Fruit fly (Drosophila melanogaster) whole organism, adult: ENCODE data around the gene CG8301.

Experiments
- CG11617 ChIP-seq: fragments of 200-800 bp; sonication (Bioruptor generic); optimal IDR thresholded peaks from 2 replicates; lab custom pipeline; 2017; ENCODE audit warnings: mild to moderate bottlenecking, missing biosample characterization, missing genetic modification reagents, missing genetic modification characterization
- CG12768 ChIP-seq: fragments of 200-800 bp; sonication (Bioruptor generic); optimal IDR thresholded peaks from 2 replicates; lab custom pipeline; 2017; ENCODE audit warnings: missing biosample characterization, missing genetic modification characterization, mild to moderate bottlenecking, moderate library complexity, missing genetic modification reagents
- CG14711 ChIP-seq: fragments of 200-800 bp; sonication (Bioruptor generic); optimal IDR thresholded peaks from 2 replicates; lab custom pipeline; 2018; ENCODE audit warnings: missing biosample characterization, mild to moderate bottlenecking, missing genetic modification characterization, moderate library complexity
- CG1620 ChIP-seq: fragments of 200-800 bp; sonication (Bioruptor generic); optimal IDR thresholded peaks from 2 replicates; lab custom pipeline; 2016; ENCODE audit warnings: missing biosample characterization, missing genetic modification characterization
- CG33017 ChIP-seq: fragments of 200-800 bp; sonication (Bioruptor generic); optimal IDR thresholded peaks from 2 replicates; lab custom pipeline; 2018; ENCODE audit warnings: missing biosample characterization, mild to moderate bottlenecking, missing genetic modification characterization, moderate library complexity
- CG5204 ChIP-seq: fragments of 200-800 bp; sonication (Bioruptor generic); optimal IDR thresholded peaks from 2 replicates; lab custom pipeline; 2016; ENCODE audit warnings: missing biosample characterization, missing genetic modification characterization
- CG7045 ChIP-seq: fragments of 200-800 bp; sonication (Bioruptor generic); optimal IDR thresholded peaks from 2 replicates; lab custom pipeline; 2017; ENCODE audit warnings: missing biosample characterization, mild to moderate bottlenecking, missing genetic modification characterization
- CG7101 ChIP-seq: fragments of 200-800 bp; sonication (Bioruptor generic); optimal IDR thresholded peaks from 2 replicates; lab custom pipeline; 2018; ENCODE audit warnings: missing biosample characterization, mild to moderate bottlenecking, missing genetic modification characterization, moderate library complexity
- Clk ChIP-seq: fragments of 200-800 bp; sonication (Bioruptor generic); optimal IDR thresholded peaks from 2 replicates; lab custom pipeline; 2017; ENCODE audit warnings: missing biosample characterization, missing genetic modification characterization
- Crg-1 ChIP-seq: fragments of 200-800 bp; sonication (Bioruptor generic); optimal IDR thresholded peaks from 2 replicates; lab custom pipeline; 2016; ENCODE audit warnings: missing biosample characterization, missing genetic modification characterization
- Hr96 ChIP-seq: fragments of 200-800 bp; sonication (Bioruptor generic); optimal IDR thresholded peaks from 2 replicates; lab custom pipeline; 2016; ENCODE audit warnings: missing biosample characterization, missing genetic modification characterization
- Mnt ChIP-seq: fragments of 200-800 bp; sonication (Bioruptor generic); optimal IDR thresholded peaks from 2 replicates; lab custom pipeline; 2016; ENCODE audit warnings: missing biosample characterization, mild to moderate bottlenecking, missing genetic modification characterization
- bab1 ChIP-seq: fragments of 200-800 bp; sonication (Bioruptor generic); optimal IDR thresholded peaks from 3 replicates; lab custom pipeline; 2019; ENCODE audit warnings: missing biosample characterization, mild to moderate bottlenecking, missing genetic modification characterization, moderate library complexity
- cic ChIP-seq: fragments of 200-800 bp; sonication (Bioruptor generic); optimal IDR thresholded peaks from 2 replicates; lab custom pipeline; 2017; ENCODE audit warnings: missing biosample characterization, mild to moderate bottlenecking, missing genetic modification characterization, moderate library complexity
- cnc ChIP-seq, 2 experiments: fragments of >200 bp; optimal IDR thresholded peaks; 2 replicates each; lab custom pipeline; 2017
- kay ChIP-seq: fragments of 200-800 bp; sonication (Bioruptor generic); peaks from one replicate; lab custom pipeline; 2016; ENCODE audit warnings: missing biosample characterization, missing genetic modification characterization, borderline replicate concordance
- ovo ChIP-seq: fragments of 200-800 bp; sonication (Bioruptor generic); optimal IDR thresholded peaks from 2 replicates; lab custom pipeline; 2016; ENCODE audit warnings: missing biosample characterization, missing genetic modification characterization
- pad ChIP-seq: fragments of 200-800 bp; sonication (Bioruptor generic); optimal IDR thresholded peaks from 3 replicates; lab custom pipeline; 2017; ENCODE audit warnings: missing biosample characterization, missing genetic modification characterization, mild to moderate bottlenecking, moderate library complexity, missing genetic modification reagents
- tj ChIP-seq: fragments of 200-800 bp; sonication (Bioruptor generic); optimal IDR thresholded peaks from 3 replicates; lab custom pipeline; 2017; ENCODE audit warnings: missing biosample characterization, mild to moderate bottlenecking, missing genetic modification characterization, moderate library complexity
- toe ChIP-seq: fragments of 200-800 bp; sonication (Bioruptor generic); optimal IDR thresholded peaks from 2 replicates; lab custom pipeline; 2016; ENCODE audit warnings: missing biosample characterization, missing genetic modification characterization

The CG8301 gene

DNA sequence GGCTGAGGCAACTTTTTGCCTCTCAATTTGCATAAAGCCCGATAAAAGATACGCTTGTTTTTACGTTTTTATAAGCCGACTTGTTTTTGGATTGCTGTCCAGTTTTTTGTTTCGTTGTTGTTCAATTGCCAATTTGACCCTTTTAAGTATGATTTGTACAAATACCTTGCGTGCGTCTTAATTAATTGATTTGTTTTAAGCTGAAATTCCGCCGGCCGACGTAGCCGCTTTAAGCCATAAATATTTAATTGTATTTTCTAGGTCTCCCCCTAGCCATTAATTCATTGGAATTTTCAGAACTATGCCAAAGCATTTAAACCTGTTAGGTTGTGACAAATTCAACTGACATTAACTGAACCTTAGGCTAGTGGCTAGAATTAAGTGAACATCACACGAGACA, 15.5 kb downstream of the CG8301 start:
- TF ChIP-seq cic (GFP tag; lab: Kevin White, UChicago) (no peak), Clk (GFP tag; lab: Kevin White, UChicago) (no peak), CG12768 (no peak)

dm6 chr3R:9598099-9598498, 17.0 kb downstream of the CG8301 start:
- no peak for TF ChIP-seq CG7101 (tag; lab: Kevin White, UChicago)
- TF ChIP-seq Hr96 (GFP tag; lab: Kevin White, UChicago) = no peak
- TF ChIP-seq cnc (optimal IDR thresholded peaks at IDR 0.05; lab: Kevin White, UChicago) = no peak
- no peak for TF ChIP-seq CG14711
- no peak for TF ChIP-seq kay (GFP tag; lab: Kevin White, UChicago)
- no peak for TF ChIP-seq CG1620 (GFP tag; lab: Kevin White, UChicago)

DNA sequence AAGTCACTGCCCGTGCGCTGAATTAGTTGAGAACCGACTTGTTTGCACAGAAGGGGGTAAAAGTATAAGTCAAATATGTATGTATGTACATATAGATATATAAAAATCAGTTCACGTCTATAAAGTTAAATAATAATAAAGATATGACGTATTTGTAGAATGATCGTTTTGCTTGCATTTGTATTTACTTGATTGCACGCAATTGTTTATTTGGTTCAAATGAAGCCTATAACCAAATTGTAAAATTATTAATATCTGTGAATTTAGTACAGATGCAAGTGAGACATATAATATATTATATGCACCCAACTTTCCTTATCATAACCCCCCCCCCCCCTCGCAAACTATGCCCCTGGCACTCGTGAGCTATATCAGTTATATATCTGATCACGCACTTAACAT, 19.5 kb downstream of the CG8301 start:
- TF ChIP-seq pad (GFP tag; lab: Kevin White, UChicago) (peak; percentile 56), kay (GFP tag; lab: Kevin White, UChicago) (peak; percentile 81), CG1620 (GFP tag; lab: Kevin White, UChicago) (peak; percentile 6), Crg-1 (peak; percentile 60), Hr96 (GFP tag; lab: Kevin White, UChicago) (no peak), CG12768 (peak; percentile 83), toe (GFP tag; lab: Kevin White, UChicago) (peak; percentile 49), Clk (GFP tag; lab: Kevin White, UChicago) (peak; percentile 58), CG33017 (peak; percentile 82), cic (GFP tag; lab: Kevin White, UChicago) (peak; percentile 90), ovo (GFP tag; lab: Kevin White, UChicago) (peak; percentile 54), CG14711 (peak; percentile 44), CG5204 (GFP tag; lab: Kevin White, UChicago) (no peak), cnc (optimal IDR thresholded peaks at IDR 0.05; lab: Kevin White, UChicago) (no peak), tj (GFP tag; lab: Kevin White, UChicago) (peak; percentile 40), Mnt (GFP tag; lab: Kevin White, UChicago) (peak; percentile 44), bab1 (peak; percentile 37), CG11617 (GFP tag; lab: Kevin White, UChicago) (peak; percentile 82), CG7045 (GFP tag; lab: Kevin White, UChicago) (peak; percentile 90), CG7101 (tag; lab: Kevin White, UChicago) (peak; percentile 77)

DNA sequence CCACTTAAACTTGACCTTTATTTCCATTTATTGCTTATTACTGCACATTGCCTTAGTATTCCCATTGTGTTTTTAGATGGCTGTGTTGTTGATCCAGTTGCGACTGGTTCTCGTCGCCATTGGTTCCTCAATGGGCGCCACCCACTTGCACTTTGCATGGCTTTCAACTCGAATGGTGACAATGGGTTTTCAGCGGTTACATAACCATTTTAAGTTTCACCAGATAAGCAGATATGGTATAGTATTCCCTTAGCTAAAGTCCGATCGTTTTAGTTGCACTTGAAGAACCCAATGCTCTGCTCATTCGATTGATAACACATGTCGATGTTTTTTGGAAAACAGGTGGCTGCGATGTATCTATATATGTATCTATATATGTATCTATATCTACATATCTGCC, 20.8 kb downstream of the CG8301 start:
- TF ChIP-seq ovo (GFP tag; lab: Kevin White, UChicago) (peak; percentile 15), tj (GFP tag; lab: Kevin White, UChicago) (peak; percentile 33), pad (GFP tag; lab: Kevin White, UChicago) (no peak), CG12768 (peak; percentile 10), kay (GFP tag; lab: Kevin White, UChicago) (peak; percentile 12), CG11617 (GFP tag; lab: Kevin White, UChicago) (no peak), cic (GFP tag; lab: Kevin White, UChicago) (peak; percentile 36), CG14711 (no peak)

- no peak for TF ChIP-seq CG1620 (GFP tag; lab: Kevin White, UChicago)
- TF ChIP-seq CG33017 = no peak
- TF ChIP-seq CG7101 (tag; lab: Kevin White, UChicago) = no peak
- TF ChIP-seq Clk (GFP tag; lab: Kevin White, UChicago) = no peak
- no peak for TF ChIP-seq CG11617 (GFP tag; lab: Kevin White, UChicago)
- TF ChIP-seq cnc (optimal IDR thresholded peaks at IDR 0.05; lab: Kevin White, UChicago) = no peak
- TF ChIP-seq tj (GFP tag; lab: Kevin White, UChicago) = no peak
- TF ChIP-seq cic (GFP tag; lab: Kevin White, UChicago) = no peak
- no peak for TF ChIP-seq bab1
- no peak for TF ChIP-seq pad (GFP tag; lab: Kevin White, UChicago)
- TF ChIP-seq ovo (GFP tag; lab: Kevin White, UChicago) = no peak
- TF ChIP-seq CG5204 (GFP tag; lab: Kevin White, UChicago) = no peak
- no peak for TF ChIP-seq Hr96 (GFP tag; lab: Kevin White, UChicago)
- TF ChIP-seq CG7045 (GFP tag; lab: Kevin White, UChicago) = no peak
- TF ChIP-seq CG12768 = no peak
- no peak for TF ChIP-seq CG14711
- no peak for TF ChIP-seq toe (GFP tag; lab: Kevin White, UChicago)
- no peak for TF ChIP-seq kay (GFP tag; lab: Kevin White, UChicago)
- no peak for TF ChIP-seq Crg-1
Observed at dm6 chr3R:9603022-9603942, 22.2 kb downstream of the CG8301 start.

DNA sequence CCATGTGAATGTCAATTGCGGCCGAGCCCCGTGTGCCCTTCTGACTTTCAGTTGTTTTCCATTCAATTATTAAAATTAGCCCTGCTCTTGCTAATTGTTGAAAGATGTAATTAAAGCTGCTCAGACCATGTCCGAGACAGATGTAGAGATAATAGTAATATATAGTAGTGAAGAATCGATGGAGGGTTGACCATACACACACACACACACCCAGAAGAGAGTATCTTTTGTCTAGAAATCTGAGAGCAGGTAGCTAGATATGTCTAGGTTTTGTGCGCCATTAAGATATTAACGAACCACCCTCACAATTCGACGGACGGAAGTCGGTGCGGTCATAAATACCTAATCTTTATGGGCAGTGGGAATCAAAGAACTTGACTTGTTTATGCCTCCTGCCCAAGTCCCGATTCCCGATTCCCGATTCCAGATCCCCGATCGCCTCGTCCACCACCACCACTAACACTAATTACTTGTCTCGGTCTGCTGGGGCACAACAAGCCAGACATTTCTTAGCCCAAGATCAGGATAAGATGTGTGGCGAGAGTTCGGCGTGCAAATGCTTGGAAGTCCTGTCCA, 23.4 kb downstream of the CG8301 start:
- no peak for TF ChIP-seq CG11617 (GFP tag; lab: Kevin White, UChicago)
- TF ChIP-seq pad (GFP tag; lab: Kevin White, UChicago) = no peak
- no peak for TF ChIP-seq CG14711
- no peak for TF ChIP-seq tj (GFP tag; lab: Kevin White, UChicago)
- no peak for TF ChIP-seq bab1
- TF ChIP-seq CG33017 = no peak
- TF ChIP-seq CG5204 (GFP tag; lab: Kevin White, UChicago) = no peak
- no peak for TF ChIP-seq toe (GFP tag; lab: Kevin White, UChicago)
- TF ChIP-seq kay (GFP tag; lab: Kevin White, UChicago) = no peak
- no peak for TF ChIP-seq CG1620 (GFP tag; lab: Kevin White, UChicago)
- no peak for TF ChIP-seq ovo (GFP tag; lab: Kevin White, UChicago)
- TF ChIP-seq CG12768 = no peak
